Fruit fly (Drosophila melanogaster): ENCODE measurements around the gene CG42726.

- TF ChIP-seq Sox102F (GFP tag; optimal IDR thresholded peaks at IDR 0.05) = no peak
- TF ChIP-seq vri (GFP tag; optimal IDR thresholded peaks at IDR 0.05) = no peak
- TF ChIP-seq CG3032 (tag; optimal IDR thresholded peaks at IDR 0.05) = no peak
- no peak for TF ChIP-seq Eip75B (GFP tag; optimal IDR thresholded peaks at IDR 0.05)
These were observed 13.6 kb downstream of the CG42726 start, which contains the start of the genes Cog2 and Trax for dm6 chr3R:15361490-15361889.

Data from whole organism, prepupa.